Worm (Caenorhabditis elegans) whole organism, late embryonic: Measurements from ENCODE around the gene C16C10.8.

Experiments
- K09A11.1 ChIP-seq: sonication (generic microtip); optimal IDR thresholded peaks from 2 replicates; lab custom pipeline; 2017; ENCODE audit warnings: antibody characterized with exemption, mild to moderate bottlenecking, missing genetic modification characterization, missing compliant biosample characterization; ENCODE audit not compliant: insufficient read depth
- T23F11.4 ChIP-seq: fragments of 200-800 bp; sonication (Bioruptor generic); optimal IDR thresholded peaks from 2 replicates; lab custom pipeline; 2018; ENCODE audit warnings: mild to moderate bottlenecking, missing genetic modification characterization, missing compliant biosample characterization
- Y22D7AL.16 ChIP-seq: sonication (generic microtip); optimal IDR thresholded peaks from 2 replicates; lab custom pipeline; 2016; ENCODE audit warnings: missing genetic modification characterization, missing compliant biosample characterization
- ama-1 ChIP-seq: fragments of 150-350 bp; optimal IDR thresholded peaks from 2 replicates; lab custom pipeline; 2014
- ceh-19 ChIP-seq: fragments of 200-800 bp; sonication (Bioruptor generic); optimal IDR thresholded peaks from 2 replicates; lab custom pipeline; 2018; ENCODE audit warnings: mild to moderate bottlenecking, missing genetic modification characterization, missing compliant biosample characterization
- ceh-2 ChIP-seq: sonication (generic microtip); optimal IDR thresholded peaks from 2 replicates; lab custom pipeline; 2016; ENCODE audit warnings: missing genotype, missing genetic modification characterization, missing compliant biosample characterization
- ceh-24 ChIP-seq: sonication (generic microtip); optimal IDR thresholded peaks from 2 replicates; lab custom pipeline; 2016; ENCODE audit warnings: mild to moderate bottlenecking, missing genetic modification characterization, missing compliant biosample characterization
- ceh-30 ChIP-seq: fragments of 150-350 bp; optimal IDR thresholded peaks from 2 replicates; lab custom pipeline; 2014; ENCODE audit warnings: missing biosample characterization, missing genetic modification characterization
- ceh-31 ChIP-seq: sonication (generic microtip); optimal IDR thresholded peaks from 2 replicates; lab custom pipeline; 2016; ENCODE audit warnings: missing genetic modification characterization, missing compliant biosample characterization
- ceh-45 ChIP-seq: fragments of 200-800 bp; sonication (Bioruptor generic); IDR thresholded peaks from 2 replicates; pipeline ENCODE4 v1.3.6; 2022; ENCODE audit warnings: missing genetic modification reagents, missing genetic modification characterization, missing compliant biosample characterization
- ceh-6 ChIP-seq: fragments of 200-800 bp; sonication (Bioruptor generic); optimal IDR thresholded peaks from 2 replicates; lab custom pipeline; 2018; ENCODE audit warnings: mild to moderate bottlenecking, missing genetic modification characterization, missing compliant biosample characterization
- che-1 ChIP-seq: sonication (generic microtip); optimal IDR thresholded peaks from 2 replicates; lab custom pipeline; 2016; ENCODE audit warnings: mild to moderate bottlenecking, missing genetic modification characterization, missing compliant biosample characterization
- elt-2 ChIP-seq: sonication (generic microtip); optimal IDR thresholded peaks from 2 replicates; lab custom pipeline; 2016; ENCODE audit warnings: missing genetic modification reagents, missing genetic modification characterization, missing compliant biosample characterization
- elt-4 ChIP-seq: sonication (generic microtip); optimal IDR thresholded peaks from 2 replicates; lab custom pipeline; 2016; ENCODE audit warnings: missing genetic modification characterization, missing compliant biosample characterization
- ets-4 ChIP-seq: sonication (generic microtip); optimal IDR thresholded peaks from 2 replicates; lab custom pipeline; 2016; ENCODE audit warnings: missing genetic modification characterization, missing compliant biosample characterization
- eyg-1 ChIP-seq: sonication (generic microtip); optimal IDR thresholded peaks from 2 replicates; lab custom pipeline; 2016; ENCODE audit warnings: missing genotype, missing genetic modification characterization, missing compliant biosample characterization
- fax-1 ChIP-seq: sonication (generic microtip); optimal IDR thresholded peaks from 2 replicates; lab custom pipeline; 2016; ENCODE audit warnings: missing genotype, missing genetic modification characterization, missing compliant biosample characterization
- fkh-10 ChIP-seq: fragments of 150-350 bp; optimal IDR thresholded peaks from 2 replicates; lab custom pipeline; 2014; ENCODE audit warnings: missing biosample characterization, missing genetic modification reagents, missing genetic modification characterization
- fkh-6 ChIP-seq: sonication (generic microtip); optimal IDR thresholded peaks from 2 replicates; lab custom pipeline; 2016; ENCODE audit warnings: missing genetic modification characterization, missing compliant biosample characterization
- gmeb-2 ChIP-seq: sonication (generic microtip); optimal IDR thresholded peaks from 2 replicates; lab custom pipeline; 2016; ENCODE audit warnings: missing genetic modification characterization, inconsistent platforms, missing compliant biosample characterization
- hlh-13 ChIP-seq: fragments of 200-800 bp; sonication (Bioruptor generic); optimal IDR thresholded peaks from 2 replicates; lab custom pipeline; 2018; ENCODE audit warnings: mild to moderate bottlenecking, missing genetic modification characterization, missing compliant biosample characterization
- hlh-30 ChIP-seq: sonication (generic microtip); optimal IDR thresholded peaks from 2 replicates; lab custom pipeline; 2017; ENCODE audit warnings: antibody characterized with exemption, missing genetic modification characterization, missing compliant biosample characterization; ENCODE audit not compliant: insufficient read depth
- hlh-8 ChIP-seq: sonication (generic microtip); optimal IDR thresholded peaks from 2 replicates; lab custom pipeline; 2016; ENCODE audit warnings: missing genotype, missing genetic modification characterization, missing compliant biosample characterization
- lin-11 ChIP-seq: fragments of 200-800 bp; sonication (Bioruptor generic); optimal IDR thresholded peaks from 2 replicates; lab custom pipeline; 2018; ENCODE audit warnings: mild to moderate bottlenecking, missing genetic modification characterization, missing compliant biosample characterization
- madf-2 ChIP-seq: sonication (generic microtip); optimal IDR thresholded peaks from 2 replicates; lab custom pipeline; 2017; ENCODE audit warnings: missing genetic modification characterization, missing compliant biosample characterization
- mec-3 ChIP-seq: sonication (generic microtip); optimal IDR thresholded peaks from 2 replicates; lab custom pipeline; 2016; ENCODE audit warnings: borderline replicate concordance, missing genetic modification characterization, missing compliant biosample characterization
- nfya-1 ChIP-seq: sonication (generic microtip); optimal IDR thresholded peaks from 2 replicates; lab custom pipeline; 2017; ENCODE audit warnings: missing genetic modification characterization, mild to moderate bottlenecking, missing compliant biosample characterization, antibody characterized with exemption, moderate library complexity
- nhr-11 ChIP-seq: fragments of 150-350 bp; optimal IDR thresholded peaks from 2 replicates; lab custom pipeline; 2014; ENCODE audit warnings: missing biosample characterization, missing genetic modification characterization
- npax-4 ChIP-seq: sonication (generic microtip); optimal IDR thresholded peaks from 2 replicates; lab custom pipeline; 2016; ENCODE audit warnings: missing genetic modification characterization, missing compliant biosample characterization
- pat-9 ChIP-seq: fragments of 200-800 bp; sonication (Bioruptor generic); optimal IDR thresholded peaks from 2 replicates; lab custom pipeline; 2018; ENCODE audit warnings: mild to moderate bottlenecking, missing genetic modification characterization, moderate library complexity, missing compliant biosample characterization
- pha-2 ChIP-seq: sonication (generic microtip); optimal IDR thresholded peaks from 2 replicates; lab custom pipeline; 2017; ENCODE audit warnings: mild to moderate bottlenecking, missing genetic modification characterization, missing compliant biosample characterization
- pha-4 ChIP-seq: fragments of 150-350 bp; optimal IDR thresholded peaks from 2 replicates; lab custom pipeline; 2018; ENCODE audit warnings: missing biosample characterization, missing genetic modification reagents, missing genetic modification characterization
- pros-1 ChIP-seq: fragments of 150-350 bp; optimal IDR thresholded peaks from 2 replicates; lab custom pipeline; 2014; ENCODE audit warnings: missing biosample characterization, missing genetic modification reagents, missing genetic modification characterization
- sdc-2 ChIP-seq: sonication (generic microtip); optimal IDR thresholded peaks from 2 replicates; lab custom pipeline; 2016; ENCODE audit warnings: missing genotype, missing genetic modification characterization, missing compliant biosample characterization
- sox-4 ChIP-seq: sonication (generic microtip); optimal IDR thresholded peaks from 2 replicates; lab custom pipeline; 2017; ENCODE audit warnings: mild to moderate bottlenecking, missing genetic modification characterization, inconsistent platforms, missing compliant biosample characterization
- syd-9 ChIP-seq: sonication (generic microtip); optimal IDR thresholded peaks from 2 replicates; lab custom pipeline; 2016; ENCODE audit warnings: mild to moderate bottlenecking, missing genetic modification characterization, moderate library complexity, missing compliant biosample characterization
- tbx-2 ChIP-seq: sonication (generic microtip); optimal IDR thresholded peaks from 2 replicates; lab custom pipeline; 2016; ENCODE audit warnings: missing genetic modification characterization, missing compliant biosample characterization
- tbx-7 ChIP-seq: sonication (generic microtip); optimal IDR thresholded peaks from 2 replicates; lab custom pipeline; 2016; ENCODE audit warnings: missing genotype, missing genetic modification characterization, missing compliant biosample characterization
- unc-42 ChIP-seq: sonication (generic microtip); optimal IDR thresholded peaks from 2 replicates; lab custom pipeline; 2016; ENCODE audit warnings: missing genotype, missing genetic modification characterization, missing compliant biosample characterization
- unc-86 ChIP-seq: sonication (generic microtip); optimal IDR thresholded peaks from 2 replicates; lab custom pipeline; 2016; ENCODE audit warnings: missing genetic modification characterization, missing compliant biosample characterization
- zip-5 ChIP-seq: sonication (generic microtip); optimal IDR thresholded peaks from 2 replicates; lab custom pipeline; 2016; ENCODE audit warnings: missing genetic modification characterization, missing compliant biosample characterization
- ztf-16 ChIP-seq: sonication (generic microtip); optimal IDR thresholded peaks from 2 replicates; lab custom pipeline; 2017; ENCODE audit warnings: missing genetic modification characterization, missing compliant biosample characterization

C16C10.8 gene

ce11 chrIII:4170903-4171377 is 7.0 kb upstream of the C16C10.8 start, which contains the start of the genes rnf-121 and C16C10.4 (continued):
- TF ChIP-seq ceh-19 (GFP tag; lab: Kevin White, UChicago), result peak; percentile 92
- peak; percentile 93 for TF ChIP-seq ceh-30 (tag; lab: Kevin White, UChicago)
- peak; percentile 82 for TF ChIP-seq npax-4 (tag; lab: Kevin White, UChicago)
- TF ChIP-seq ets-4 (tag; lab: Kevin White, UChicago), result peak; percentile 69
- TF ChIP-seq ceh-24 (tag; lab: Kevin White, UChicago), result peak; percentile 82
- peak; percentile 11 for TF ChIP-seq pros-1 (tag; lab: Kevin White, UChicago)
- peak; percentile 89 for TF ChIP-seq madf-2 (tag; lab: Kevin White, UChicago)
- TF ChIP-seq zip-5 (tag; lab: Kevin White, UChicago), result peak; percentile 85
- peak; percentile 89 for TF ChIP-seq fkh-6 (tag; lab: Kevin White, UChicago)
- TF ChIP-seq unc-86 (tag; lab: Kevin White, UChicago), result peak; percentile 93
- peak; percentile 38 for TF ChIP-seq unc-42 (tag; lab: Kevin White, UChicago)
- peak; percentile 90 for TF ChIP-seq ceh-31 (tag; lab: Kevin White, UChicago)
- TF ChIP-seq tbx-2 (tag; lab: Kevin White, UChicago), result peak; percentile 90
- TF ChIP-seq K09A11.1 (tag; lab: Kevin White, UChicago), result peak; percentile 96
- peak; percentile 81; the same call in 1 of the 2 replicates for TF ChIP-seq ceh-45 (GFP tag; lab: Robert Waterston, UW)
- peak; percentile 88 for TF ChIP-seq che-1 (tag; lab: Kevin White, UChicago)
- TF ChIP-seq hlh-8 (tag; lab: Kevin White, UChicago), result peak; percentile 94
- TF ChIP-seq nhr-11 (tag; lab: Kevin White, UChicago), result no peak
- peak; percentile 59 for TF ChIP-seq tbx-7
- TF ChIP-seq hlh-30 (tag; lab: Kevin White, UChicago), result peak; percentile 23
- peak; percentile 82 for TF ChIP-seq sdc-2 (tag; lab: Kevin White, UChicago)
- peak; percentile 91 for TF ChIP-seq sox-4 (tag; lab: Kevin White, UChicago)
- TF ChIP-seq nfya-1 (tag; lab: Kevin White, UChicago), result peak; percentile 92
- peak; percentile 97 for TF ChIP-seq elt-2 (tag; lab: Kevin White, UChicago)
- TF ChIP-seq syd-9 (tag; lab: Kevin White, UChicago), result peak; percentile 92
- TF ChIP-seq Y22D7AL.16 (tag; lab: Kevin White, UChicago), result peak; percentile 83
- peak; percentile 85 for TF ChIP-seq ceh-6 (GFP tag; lab: Kevin White, UChicago)
- peak; percentile 88 for TF ChIP-seq gmeb-2 (tag; lab: Kevin White, UChicago)
- peak; percentile 83 for TF ChIP-seq T23F11.4
- TF ChIP-seq ama-1 (lab: Kevin White, UChicago), result no peak
- TF ChIP-seq pat-9 (tag; lab: Kevin White, UChicago), result peak; percentile 90
- TF ChIP-seq fax-1 (tag; lab: Kevin White, UChicago), result peak; percentile 94
- TF ChIP-seq mec-3, result no peak
- peak; percentile 92 for TF ChIP-seq pha-2 (tag; lab: Kevin White, UChicago)
- TF ChIP-seq hlh-13 (GFP tag; lab: Kevin White, UChicago), result peak; percentile 71
- TF ChIP-seq pha-4 (tag; lab: Kevin White, UChicago), result no peak
- TF ChIP-seq ztf-16 (tag; lab: Kevin White, UChicago), result peak; percentile 88
- TF ChIP-seq, all 69 proteins: peak for 61

- no peak for TF ChIP-seq elt-4 (tag; lab: Kevin White, UChicago)
- no peak for TF ChIP-seq eyg-1 (tag; lab: Kevin White, UChicago)
- TF ChIP-seq ceh-2 (tag; lab: Kevin White, UChicago), result no peak
- TF ChIP-seq lin-11 (tag; lab: Kevin White, UChicago), result no peak
- TF ChIP-seq ceh-45 (GFP tag; lab: Robert Waterston, UW), result no peak
- no peak for TF ChIP-seq ama-1 (lab: Kevin White, UChicago)
- no peak for TF ChIP-seq ceh-31 (tag; lab: Kevin White, UChicago)
- TF ChIP-seq sox-4 (tag; lab: Kevin White, UChicago), result no peak
- TF ChIP-seq hlh-13 (GFP tag; lab: Kevin White, UChicago), result no peak
- TF ChIP-seq fkh-10 (GFP tag; lab: Kevin White, UChicago), result no peak
- no peak for TF ChIP-seq fkh-6 (tag; lab: Kevin White, UChicago)
Observed at ce11 chrIII:4168665-4169064, 4.7 kb upstream of the C16C10.8 start, which contains the start of gene ccdc-55. TSS of gene ccdc-55 (minus strand) at chrIII:4168765.
